Worm (Caenorhabditis elegans): ENCODE measurements around the gene utp-20.

The utp-20 gene

DNA sequence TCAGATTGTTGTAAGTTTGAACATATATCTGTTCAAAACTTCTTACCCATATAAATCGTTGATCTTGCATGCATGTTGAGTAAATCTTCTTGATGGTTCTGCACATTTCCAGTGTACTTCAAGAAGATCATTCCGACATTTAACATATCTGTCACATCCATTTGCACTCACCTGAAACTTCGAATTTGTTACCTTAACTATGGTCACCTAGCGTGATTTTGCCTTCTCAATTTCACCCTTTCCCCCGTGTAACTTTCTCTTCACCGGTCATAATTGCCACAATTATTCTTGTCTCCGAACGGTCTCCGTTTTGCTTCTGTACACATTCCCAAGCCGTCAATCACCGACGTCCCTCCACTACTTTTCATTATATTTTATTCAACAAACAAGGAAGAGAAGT is 22.8 kb upstream of the utp-20 start:
- no peak for TF ChIP-seq unc-42 (tag; optimal IDR thresholded peaks at IDR 0.05)
- TF ChIP-seq hlh-8 (tag; optimal IDR thresholded peaks at IDR 0.05): no peak
- no peak for TF ChIP-seq unc-86 (tag; optimal IDR thresholded peaks at IDR 0.05)
- TF ChIP-seq unc-55 (GFP tag; optimal IDR thresholded peaks at IDR 0.05): no peak
- TF ChIP-seq nhr-232 (tag; optimal IDR thresholded peaks at IDR 0.05): no peak
- no peak for TF ChIP-seq tbx-2 (tag; optimal IDR thresholded peaks at IDR 0.05)
- no peak for TF ChIP-seq ceh-31 (tag; optimal IDR thresholded peaks at IDR 0.05)
- no peak for TF ChIP-seq ceh-48 (tag; optimal IDR thresholded peaks at IDR 0.05)
- no peak for TF ChIP-seq madf-2 (tag; optimal IDR thresholded peaks at IDR 0.05)
- TF ChIP-seq gmeb-2 (tag; optimal IDR thresholded peaks at IDR 0.05): no peak
- TF ChIP-seq ets-4 (tag; optimal IDR thresholded peaks at IDR 0.05): no peak
- TF ChIP-seq hlh-30 (tag; optimal IDR thresholded peaks at IDR 0.05; ENCODE audit: insufficient read depth): no peak
- TF ChIP-seq elt-4 (tag; optimal IDR thresholded peaks at IDR 0.05): no peak
- TF ChIP-seq eyg-1 (tag; optimal IDR thresholded peaks at IDR 0.05): no peak
- TF ChIP-seq zip-5 (tag; optimal IDR thresholded peaks at IDR 0.05): no peak
- TF ChIP-seq ztf-16 (tag; optimal IDR thresholded peaks at IDR 0.05): no peak
- TF ChIP-seq pha-2 (tag; optimal IDR thresholded peaks at IDR 0.05): no peak
- TF ChIP-seq ceh-19 (GFP tag; optimal IDR thresholded peaks at IDR 0.05): no peak
- no peak for TF ChIP-seq lin-11 (tag; optimal IDR thresholded peaks at IDR 0.05)
- no peak for TF ChIP-seq sox-2 (GFP tag; IDR thresholded peaks at IDR 0.05)

ce11 chrII:6513911-6514310 is 22.3 kb upstream of the utp-20 start, which contains the start of gene R05G9R.1:
Gene R05G9R.1 (minus strand): TSS chrII:6514011.
- TF ChIP-seq tbx-7 (tag; optimal IDR thresholded peaks at IDR 0.05): no peak
- TF ChIP-seq K02D7.2 (tag; optimal IDR thresholded peaks at IDR 0.05): no peak
- TF ChIP-seq fax-1 (tag; optimal IDR thresholded peaks at IDR 0.05): no peak
- TF ChIP-seq hlh-15 (tag; optimal IDR thresholded peaks at IDR 0.05): no peak
- no peak for TF ChIP-seq eyg-1 (tag; optimal IDR thresholded peaks at IDR 0.05)
- no peak for TF ChIP-seq unc-55 (GFP tag; optimal IDR thresholded peaks at IDR 0.05)
- no peak for TF ChIP-seq ahr-1 (tag; optimal IDR thresholded peaks at IDR 0.05)
- no peak for TF ChIP-seq zip-5 (tag; optimal IDR thresholded peaks at IDR 0.05)
- no peak for TF ChIP-seq sox-2 (GFP tag; IDR thresholded peaks at IDR 0.05)
- no peak for TF ChIP-seq Y22D7AL.16 (tag; optimal IDR thresholded peaks at IDR 0.05)
- no peak for TF ChIP-seq ceh-6 (GFP tag; optimal IDR thresholded peaks at IDR 0.05)

DNA sequence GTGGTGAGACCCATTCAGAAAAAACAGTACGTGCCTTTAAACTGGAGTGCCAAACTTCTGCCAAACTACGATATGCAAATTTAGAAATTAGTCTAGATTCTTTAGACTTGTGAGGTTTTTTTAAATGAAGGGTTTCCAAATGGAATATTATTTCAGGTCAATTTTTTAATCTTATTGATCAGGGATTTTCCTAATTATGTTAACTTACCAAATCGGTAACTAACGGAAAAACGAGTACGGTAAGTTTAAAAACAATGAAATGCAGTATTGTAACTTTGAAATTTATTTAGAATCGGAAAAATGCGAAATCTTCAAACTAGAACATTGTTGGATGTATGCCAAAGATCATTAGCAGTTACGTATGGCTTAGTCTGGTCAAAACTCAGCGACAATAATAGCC is 19.9 kb upstream of the utp-20 start, which contains the start of gene C56E6.7:
Gene C56E6.7, plus strand, starts transcription at position 301 of the 400 bp plus-strand sequence.
- TF ChIP-seq hlh-15 (tag; optimal IDR thresholded peaks at IDR 0.05) (no peak), ceh-45 (GFP tag; IDR thresholded peaks at IDR 0.05) (no peak), F13H6.1 (tag; optimal IDR thresholded peaks at IDR 0.05) (no peak), ceh-18 (tag; optimal IDR thresholded peaks at IDR 0.05) (no peak), sox-2 (GFP tag; IDR thresholded peaks at IDR 0.05) (no peak), ceh-22 (tag; optimal IDR thresholded peaks at IDR 0.05) (no peak), K09A11.1 (tag; optimal IDR thresholded peaks at IDR 0.05; ENCODE audit: insufficient read depth) (no peak), ceh-30 (tag; optimal IDR thresholded peaks at IDR 0.05) (no peak), lin-11 (tag; optimal IDR thresholded peaks at IDR 0.05) (no peak), mec-3 (tag; optimal IDR thresholded peaks at IDR 0.05; ENCODE audit: borderline replicate concordance) (no peak), ref-2 (tag; optimal IDR thresholded peaks at IDR 0.05) (no peak), elt-2 (tag; optimal IDR thresholded peaks at IDR 0.05) (no peak), ama-1 (optimal IDR thresholded peaks at IDR 0.05) (no peak), pha-4 (tag; optimal IDR thresholded peaks at IDR 0.05) (no peak), pag-3 (tag; optimal IDR thresholded peaks at IDR 0.05; ENCODE audit: borderline replicate concordance) (no peak)

DNA sequence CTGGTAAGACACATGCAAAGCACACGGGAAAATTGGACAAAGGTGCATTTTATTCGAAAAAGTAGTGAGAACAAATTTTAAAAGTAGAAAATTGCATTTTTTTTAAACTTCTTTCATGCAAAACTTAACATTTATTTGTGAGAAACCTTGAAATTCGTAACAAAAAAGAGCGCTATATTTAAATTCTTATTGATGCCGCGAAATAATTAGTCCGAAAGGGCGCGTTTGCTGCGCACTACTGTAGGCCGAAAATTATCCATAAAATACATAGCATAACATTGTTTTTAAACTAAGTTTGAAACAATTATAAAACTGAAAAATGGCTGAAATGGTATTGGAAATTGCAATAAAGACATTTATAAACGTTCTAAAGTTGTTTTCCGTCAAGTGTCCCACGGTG is 16.5 kb upstream of the utp-20 start:
- TF ChIP-seq zip-5 (tag; optimal IDR thresholded peaks at IDR 0.05) (no peak), pha-2 (tag; optimal IDR thresholded peaks at IDR 0.05) (no peak), ceh-19 (GFP tag; optimal IDR thresholded peaks at IDR 0.05) (no peak), nhr-232 (tag; optimal IDR thresholded peaks at IDR 0.05) (no peak), ceh-45 (GFP tag; IDR thresholded peaks at IDR 0.05) (no peak), hlh-13 (GFP tag; optimal IDR thresholded peaks at IDR 0.05) (no peak), rnt-1 (tag; optimal IDR thresholded peaks at IDR 0.05) (no peak)
